Worm (Caenorhabditis elegans): ENCODE data around the gene ptpn-22.

ce11 chrIV:1740105-1741023 lies at the start of gene ptpn-22:
- no peak for TF ChIP-seq nhr-28 (tag; optimal IDR thresholded peaks at IDR 0.05)
- no peak for TF ChIP-seq nhr-237 (tag; optimal IDR thresholded peaks at IDR 0.05)
- no peak for TF ChIP-seq unc-39 (tag; optimal IDR thresholded peaks at IDR 0.05)
